Worm (Caenorhabditis elegans) whole organism, L1 larva: ENCODE results near the gene T28C6.3.

Experiments used
- C04F5.9 ChIP-seq: sonication (generic microtip); optimal IDR thresholded peaks from 2 replicates; lab custom pipeline; 2016; ENCODE audit warnings: missing genetic modification characterization, missing compliant biosample characterization
- C34B4.2 ChIP-seq: sonication (generic microtip); optimal IDR thresholded peaks from 2 replicates; lab custom pipeline; 2017; ENCODE audit warnings: mild to moderate bottlenecking, missing genetic modification characterization, missing compliant biosample characterization
- aly-2 ChIP-seq: fragments of 150-350 bp; optimal IDR thresholded peaks from 2 replicates; lab custom pipeline; 2014; ENCODE audit warnings: missing biosample characterization, missing genetic modification characterization
- ama-1 ChIP-seq: fragments of 150-350 bp; optimal IDR thresholded peaks from 2 replicates; lab custom pipeline; 2014
- blmp-1 ChIP-seq: fragments of 150-350 bp; optimal IDR thresholded peaks from 2 replicates; lab custom pipeline; 2014; ENCODE audit warnings: missing biosample characterization, missing genetic modification characterization
- ces-1 ChIP-seq: fragments of 150-350 bp; optimal IDR thresholded peaks from 2 replicates; lab custom pipeline; 2014; ENCODE audit warnings: missing biosample characterization, missing genetic modification reagents, missing genetic modification characterization
- efl-3 ChIP-seq: fragments of 200-800 bp; sonication (Bioruptor generic); optimal IDR thresholded peaks from 2 replicates; lab custom pipeline; 2018; ENCODE audit warnings: mild to moderate bottlenecking, missing genetic modification characterization, missing compliant biosample characterization
- egl-13 ChIP-seq: sonication (generic microtip); optimal IDR thresholded peaks from 2 replicates; lab custom pipeline; 2016; ENCODE audit warnings: missing genotype, missing genetic modification reagents, missing genetic modification characterization, missing compliant biosample characterization
- egl-27 ChIP-seq, 2 experiments: fragments of 150-350 bp in 1 of 2; sonication (generic microtip); optimal IDR thresholded peaks; 3 replicates each; lab custom pipeline; 2017 to 2018; ENCODE audit warnings: missing biosample characterization in 2 of 2, missing genetic modification characterization in 2 of 2, missing genetic modification reagents in 2 of 2
- elt-2 ChIP-seq: sonication (generic microtip); optimal IDR thresholded peaks from 2 replicates; lab custom pipeline; 2016; ENCODE audit warnings: missing genetic modification characterization, mild to moderate bottlenecking, inconsistent platforms, missing compliant biosample characterization, missing genetic modification reagents
- elt-3 ChIP-seq, 6 experiments: fragments of 150-350 bp in 1 of 6; sonication (generic microtip); optimal IDR thresholded peaks; 2 replicates each; lab custom pipeline; 2017 to 2018; ENCODE audit warnings: missing biosample characterization in 6 of 6, missing genetic modification characterization in 6 of 6, inconsistent platforms in 1 of 6
- fos-1 ChIP-seq: fragments of 150-350 bp; optimal IDR thresholded peaks from 2 replicates; lab custom pipeline; 2014; ENCODE audit warnings: missing biosample characterization, missing genetic modification characterization
- grh-1 ChIP-seq: fragments of 200-800 bp; sonication (Bioruptor generic); IDR thresholded peaks from 2 replicates; pipeline ENCODE4 v1.3.6; 2022; ENCODE audit warnings: missing genetic modification reagents, missing genetic modification characterization, missing compliant biosample characterization
- hlh-17 ChIP-seq: fragments of 200-800 bp; sonication (Bioruptor generic); optimal IDR thresholded peaks from 2 replicates; lab custom pipeline; 2018; ENCODE audit warnings: missing genetic modification characterization, mild to moderate bottlenecking, missing compliant biosample characterization, moderate library complexity, borderline replicate concordance
- hlh-4 ChIP-seq: sonication (generic microtip); optimal IDR thresholded peaks from 2 replicates; lab custom pipeline; 2016; ENCODE audit warnings: mild to moderate bottlenecking, missing genetic modification characterization, missing compliant biosample characterization
- irx-1 ChIP-seq: sonication (generic microtip); optimal IDR thresholded peaks from 2 replicates; lab custom pipeline; 2016; ENCODE audit warnings: missing genetic modification characterization, missing compliant biosample characterization
- isw-1 ChIP-seq: fragments of 200-800 bp; sonication (Bioruptor generic); IDR thresholded peaks from 2 replicates; pipeline ENCODE4 v1.3.6; 2022; ENCODE audit warnings: missing genetic modification characterization, missing compliant biosample characterization
- jun-1 ChIP-seq: fragments of 150-350 bp; optimal IDR thresholded peaks from 2 replicates; lab custom pipeline; 2014; ENCODE audit warnings: missing biosample characterization, missing genetic modification reagents, missing genetic modification characterization
- lin-13 ChIP-seq: fragments of 150-350 bp; optimal IDR thresholded peaks from 2 replicates; lab custom pipeline; 2014; ENCODE audit warnings: missing biosample characterization, missing genetic modification reagents, missing genetic modification characterization
- lin-14 ChIP-seq: fragments of 200-800 bp; sonication (Bioruptor generic); optimal IDR thresholded peaks from 2 replicates; lab custom pipeline; 2018; ENCODE audit warnings: mild to moderate bottlenecking, missing genetic modification characterization, moderate library complexity, missing compliant biosample characterization
- lin-35 ChIP-seq, 2 experiments: fragments of 150-350 bp; optimal IDR thresholded peaks; 2 replicates each; lab custom pipeline; 2014; ENCODE audit warnings: missing biosample characterization in 2 of 2, missing genetic modification characterization in 2 of 2, missing genetic modification reagents in 2 of 2
- lin-39 ChIP-seq: fragments of 150-350 bp; optimal IDR thresholded peaks from 2 replicates; lab custom pipeline; 2014; ENCODE audit warnings: missing biosample characterization, missing genetic modification reagents, missing genetic modification characterization
- lir-3 ChIP-seq: sonication (generic microtip); optimal IDR thresholded peaks from 2 replicates; lab custom pipeline; 2016; ENCODE audit warnings: mild to moderate bottlenecking, missing genetic modification characterization, moderate library complexity, missing compliant biosample characterization; ENCODE audit not compliant: poor library complexity
- mab-9 ChIP-seq: fragments of 200-800 bp; sonication (Bioruptor generic); IDR thresholded peaks from 2 replicates; pipeline ENCODE4 v1.3.6; 2022; ENCODE audit warnings: missing genetic modification reagents, missing genetic modification characterization, missing compliant biosample characterization
- mef-2 ChIP-seq: fragments of 150-350 bp; optimal IDR thresholded peaks from 2 replicates; lab custom pipeline; 2014; ENCODE audit warnings: missing biosample characterization, missing genetic modification characterization
- nhr-11 ChIP-seq: fragments of 150-350 bp; optimal IDR thresholded peaks from 2 replicates; lab custom pipeline; 2014; ENCODE audit warnings: missing biosample characterization, missing genetic modification characterization
- nhr-237 ChIP-seq: fragments of 150-350 bp; optimal IDR thresholded peaks from 2 replicates; lab custom pipeline; 2014; ENCODE audit warnings: missing biosample characterization, missing genetic modification characterization
- nhr-28 ChIP-seq: fragments of 150-350 bp; optimal IDR thresholded peaks from 2 replicates; lab custom pipeline; 2014; ENCODE audit warnings: missing biosample characterization, missing genetic modification characterization
- nhr-47 ChIP-seq: sonication (generic microtip); optimal IDR thresholded peaks from 2 replicates; lab custom pipeline; 2016; ENCODE audit warnings: mild to moderate bottlenecking, missing genetic modification characterization, moderate library complexity, missing compliant biosample characterization
- nhr-71 ChIP-seq: sonication (generic microtip); optimal IDR thresholded peaks from 2 replicates; lab custom pipeline; 2016; ENCODE audit warnings: mild to moderate bottlenecking, missing genetic modification characterization, moderate library complexity, missing compliant biosample characterization
- nhr-76 ChIP-seq: sonication (generic microtip); optimal IDR thresholded peaks from 2 replicates; lab custom pipeline; 2017; ENCODE audit warnings: missing biosample characterization, missing genetic modification characterization
- nhr-77 ChIP-seq: fragments of 150-350 bp; optimal IDR thresholded peaks from 2 replicates; lab custom pipeline; 2014; ENCODE audit warnings: missing biosample characterization, missing genetic modification characterization
- nhr-84 ChIP-seq: sonication (generic microtip); optimal IDR thresholded peaks from 2 replicates; lab custom pipeline; 2017; ENCODE audit warnings: missing biosample characterization, missing genetic modification characterization
- nhr-85 ChIP-seq: sonication (generic microtip); peaks from one replicate; lab custom pipeline; 2016; ENCODE audit warnings: missing genetic modification characterization, inconsistent platforms, missing compliant biosample characterization
- nhr-90 ChIP-seq: sonication (generic microtip); optimal IDR thresholded peaks from 2 replicates; lab custom pipeline; 2016; ENCODE audit warnings: mild to moderate bottlenecking, missing genetic modification characterization, missing compliant biosample characterization; ENCODE audit not compliant: poor library complexity
- pqm-1 ChIP-seq: sonication (generic microtip); optimal IDR thresholded peaks from 3 replicates; lab custom pipeline; 2017; ENCODE audit warnings: missing biosample characterization, missing genetic modification characterization
- skn-1 ChIP-seq: fragments of 150-350 bp; optimal IDR thresholded peaks from 2 replicates; lab custom pipeline; 2014; ENCODE audit warnings: missing biosample characterization, missing genetic modification characterization
- snu-23 ChIP-seq: sonication (generic microtip); optimal IDR thresholded peaks from 2 replicates; lab custom pipeline; 2016; ENCODE audit warnings: missing genetic modification characterization, missing compliant biosample characterization
- sox-4 ChIP-seq: sonication (generic microtip); optimal IDR thresholded peaks from 2 replicates; lab custom pipeline; 2016; ENCODE audit warnings: missing genetic modification characterization, missing compliant biosample characterization
- sptf-1 ChIP-seq: fragments of 150-350 bp; optimal IDR thresholded peaks from 2 replicates; lab custom pipeline; 2014; ENCODE audit warnings: missing biosample characterization, missing genetic modification characterization
- tbx-2 ChIP-seq: sonication (generic microtip); optimal IDR thresholded peaks from 2 replicates; lab custom pipeline; 2016; ENCODE audit warnings: missing genetic modification characterization, missing compliant biosample characterization
- tlp-1 ChIP-seq: fragments of 150-350 bp; optimal IDR thresholded peaks from 2 replicates; lab custom pipeline; 2014; ENCODE audit warnings: missing biosample characterization, missing genetic modification characterization
- unc-130 ChIP-seq: fragments of 150-350 bp; optimal IDR thresholded peaks from 2 replicates; lab custom pipeline; 2017; ENCODE audit warnings: missing biosample characterization, missing genetic modification characterization, inconsistent platforms
- unc-30 ChIP-seq: sonication (generic microtip); optimal IDR thresholded peaks from 2 replicates; lab custom pipeline; 2017; ENCODE audit warnings: missing biosample characterization, missing genetic modification characterization
- unc-86 ChIP-seq: sonication (generic microtip); optimal IDR thresholded peaks from 2 replicates; lab custom pipeline; 2016; ENCODE audit warnings: missing genetic modification characterization, missing compliant biosample characterization
- unc-98 ChIP-seq: fragments of 200-800 bp; sonication (Bioruptor generic); IDR thresholded peaks from 2 replicates; pipeline ENCODE4 v1.3.6; 2022; ENCODE audit warnings: missing genetic modification characterization, missing compliant biosample characterization
- vab-15 ChIP-seq: sonication (generic microtip); optimal IDR thresholded peaks from 2 replicates; lab custom pipeline; 2017; ENCODE audit warnings: missing genotype, mild to moderate bottlenecking, missing genetic modification characterization, missing compliant biosample characterization
- xbp-1 ChIP-seq: sonication (generic microtip); optimal IDR thresholded peaks from 2 replicates; lab custom pipeline; 2016; ENCODE audit warnings: missing genetic modification characterization, missing compliant biosample characterization
- zag-1 ChIP-seq: fragments of 150-350 bp; optimal IDR thresholded peaks from 2 replicates; lab custom pipeline; 2014; ENCODE audit warnings: missing biosample characterization, missing genetic modification characterization
- zip-4 ChIP-seq: fragments of 200-800 bp; sonication (Bioruptor generic); optimal IDR thresholded peaks from 2 replicates; lab custom pipeline; 2018; ENCODE audit warnings: mild to moderate bottlenecking, missing genetic modification characterization, moderate library complexity, missing compliant biosample characterization
- ztf-11 ChIP-seq, 2 experiments: sonication (generic microtip); optimal IDR thresholded peaks; 2 replicates each; lab custom pipeline; 2016 to 2017; ENCODE audit warnings: missing genetic modification characterization in 2 of 2, missing biosample characterization in 1 of 2, missing compliant biosample characterization in 1 of 2

T28C6.3 gene

ce11 chrIV:8822598-8822997, 2.5 kb downstream of the T28C6.3 start:
- TF ChIP-seq nhr-85 (peak; percentile 75), ama-1 (lab: Kevin White, UChicago) (no peak), nhr-71 (tag; lab: Kevin White, UChicago) (peak; percentile 24), lin-14 (GFP tag; lab: Kevin White, UChicago) (peak; percentile 28), aly-2 (tag; lab: Kevin White, UChicago) (peak; percentile 92), nhr-90 (tag; lab: Kevin White, UChicago) (peak; percentile 31), elt-3 (tag; optimal IDR thresholded peaks at IDR 0.05; lab: Kevin White, UChicago) (peak in 2 of 6 experiments; percentile 18 to 36), C04F5.9 (no peak), tbx-2 (tag; lab: Kevin White, UChicago) (peak; percentile 12)

ce11 chrIV:8824145-8824833, 4.1 kb downstream of the T28C6.3 start, which contains the start of the genes col-117 and col-3:
TSS of gene col-117 (minus strand) at chrIV:8824195.
TSS of gene col-3 (plus strand) at chrIV:8824783.
- TF ChIP-seq blmp-1 (peak; percentile 91), lin-13 (no peak), nhr-28 (tag; lab: Kevin White, UChicago) (no peak), hlh-4 (tag; lab: Kevin White, UChicago) (no peak), irx-1 (tag; lab: Kevin White, UChicago) (peak; percentile 52), ztf-11 (tag; optimal IDR thresholded peaks at IDR 0.05; lab: Kevin White, UChicago) (no peak), elt-2 (no peak), sptf-1 (no peak), unc-86 (tag; lab: Kevin White, UChicago) (no peak), jun-1 (tag; lab: Kevin White, UChicago) (no peak), fos-1 (tag; lab: Kevin White, UChicago) (no peak), zip-4 (GFP tag; lab: Kevin White, UChicago) (no peak), lir-3 (tag; lab: Kevin White, UChicago) (no peak), nhr-11 (no peak), hlh-17 (GFP tag; lab: Kevin White, UChicago) (no peak), ama-1 (lab: Kevin White, UChicago) (no peak), snu-23 (GFP tag; lab: Kevin White, UChicago) (peak; percentile 58), sox-4 (tag; lab: Kevin White, UChicago) (no peak), unc-98 (GFP tag; lab: Robert Waterston, UW) (no peak), efl-3 (GFP tag; lab: Kevin White, UChicago) (no peak), unc-30 (no peak), grh-1 (GFP tag; lab: Robert Waterston, UW) (0 out of 2 replicates have a peak, but pooled peaks have one; percentile 23), egl-27 (tag; optimal IDR thresholded peaks at IDR 0.05; lab: Kevin White, UChicago) (no peak), ces-1 (GFP tag; lab: Kevin White, UChicago) (no peak), nhr-84 (no peak), lin-35 (GFP tag; optimal IDR thresholded peaks at IDR 0.05; lab: Kevin White, UChicago) (peak in 1 of 2 experiments; percentile 1), unc-130 (peak; percentile 67), C34B4.2 (no peak), skn-1 (tag; lab: Kevin White, UChicago) (no peak), nhr-77 (tag; lab: Kevin White, UChicago) (no peak), vab-15 (peak; percentile 8), zag-1 (no peak), nhr-47 (peak; percentile 25), aly-2 (tag; lab: Kevin White, UChicago) (no peak), lin-39 (tag; lab: Kevin White, UChicago) (no peak), xbp-1 (tag; lab: Kevin White, UChicago) (no peak), mef-2 (tag; lab: Kevin White, UChicago) (no peak), mab-9 (GFP tag; lab: Robert Waterston, UW) (no peak), isw-1 (GFP tag; lab: Robert Waterston, UW) (no peak), pqm-1 (tag; lab: Kevin White, UChicago) (no peak), egl-13 (tag; lab: Kevin White, UChicago) (no peak), nhr-90 (tag; lab: Kevin White, UChicago) (peak; percentile 18), nhr-237 (tag; lab: Kevin White, UChicago) (no peak), nhr-76 (no peak), tlp-1 (tag; lab: Kevin White, UChicago) (peak; percentile 60)
